Fruit fly (Drosophila melanogaster) whole organism, embryonic: ENCODE data around the gene CG13376.

ENCODE experiments used
- Bdp1 ChIP-seq: fragments of 200-800 bp; sonication (Bioruptor generic); optimal IDR thresholded peaks from 3 replicates; lab custom pipeline; 2016; ENCODE audit warnings: missing biosample characterization, missing genetic modification characterization
- CG10147 ChIP-seq: fragments of 200-800 bp; sonication (Bioruptor generic); optimal IDR thresholded peaks from 2 replicates; lab custom pipeline; 2019; ENCODE audit warnings: missing biosample characterization, mild to moderate bottlenecking, missing genetic modification characterization, moderate library complexity
- CG10267 ChIP-seq: fragments of 200-800 bp; sonication (Bioruptor generic); optimal IDR thresholded peaks from 2 replicates; lab custom pipeline; 2018; ENCODE audit warnings: missing biosample characterization, mild to moderate bottlenecking, missing genetic modification characterization, moderate library complexity
- CG10431 ChIP-seq: fragments of 200-800 bp; sonication (Bioruptor generic); optimal IDR thresholded peaks from 3 replicates; lab custom pipeline; 2018; ENCODE audit warnings: missing biosample characterization, mild to moderate bottlenecking, missing genetic modification characterization
- CG12104 ChIP-seq: fragments of 200-800 bp; sonication (Bioruptor generic); optimal IDR thresholded peaks from 3 replicates; lab custom pipeline; 2016; ENCODE audit warnings: missing biosample characterization, missing genetic modification characterization
- CG13894 ChIP-seq: fragments of 200-800 bp; sonication (Bioruptor generic); optimal IDR thresholded peaks from 3 replicates; lab custom pipeline; 2018; ENCODE audit warnings: missing biosample characterization, mild to moderate bottlenecking, missing genetic modification characterization, moderate library complexity
- CG15011 ChIP-seq: fragments of 200-800 bp; sonication (Bioruptor generic); optimal IDR thresholded peaks from 3 replicates; lab custom pipeline; 2018; ENCODE audit warnings: missing biosample characterization, mild to moderate bottlenecking, missing genetic modification characterization
- CG17359 ChIP-seq: fragments of 200-800 bp; sonication (Bioruptor generic); optimal IDR thresholded peaks from 3 replicates; lab custom pipeline; 2018; ENCODE audit warnings: missing biosample characterization, mild to moderate bottlenecking, missing genetic modification characterization, moderate library complexity
- CG17385 ChIP-seq: fragments of 200-800 bp; sonication (Bioruptor generic); optimal IDR thresholded peaks from 3 replicates; lab custom pipeline; 2018; ENCODE audit warnings: missing biosample characterization, mild to moderate bottlenecking, missing genetic modification characterization
- CG2199 ChIP-seq: fragments of 200-800 bp; sonication (Bioruptor generic); IDR thresholded peaks from 3 replicates; pipeline ENCODE4 v1.3.6; 2022; ENCODE audit warnings: missing biosample characterization, missing genetic modification characterization
- CG7745 ChIP-seq: fragments of 200-800 bp; sonication (Bioruptor generic); optimal IDR thresholded peaks from 2 replicates; lab custom pipeline; 2018; ENCODE audit warnings: missing biosample characterization, mild to moderate bottlenecking, missing genetic modification characterization, moderate library complexity
- CG7839 ChIP-seq: fragments of 200-800 bp; sonication (Bioruptor generic); optimal IDR thresholded peaks from 3 replicates; lab custom pipeline; 2018; ENCODE audit warnings: missing biosample characterization, mild to moderate bottlenecking, missing genetic modification characterization, moderate library complexity
- CG7963 ChIP-seq: fragments of 200-800 bp; sonication (Bioruptor generic); IDR thresholded peaks from 3 replicates; pipeline ENCODE4 v1.3.6; 2022; ENCODE audit warnings: missing biosample characterization, missing genetic modification characterization; ENCODE audit not compliant: partially characterized antibody
- CG8924 ChIP-seq: fragments of 200-800 bp; optimal IDR thresholded peaks from 3 replicates; lab custom pipeline; 2019; ENCODE audit warnings: missing biosample characterization, mild to moderate bottlenecking, missing genetic modification characterization, moderate library complexity
- Doc3 ChIP-seq: fragments of 200-800 bp; sonication (Bioruptor generic); IDR thresholded peaks from 3 replicates; pipeline ENCODE4 v1.3.6; 2022; ENCODE audit warnings: missing biosample characterization, missing genetic modification characterization; ENCODE audit not compliant: partially characterized antibody
- Dp ChIP-seq: fragments of 200-800 bp; sonication (Bioruptor generic); optimal IDR thresholded peaks from 2 replicates; lab custom pipeline; 2018; ENCODE audit warnings: missing biosample characterization, mild to moderate bottlenecking, missing genetic modification characterization, moderate library complexity
- Dref ChIP-seq: fragments of 200-800 bp; sonication (Bioruptor generic); IDR thresholded peaks from 2 replicates; pipeline ENCODE4 v1.3.6; 2022; ENCODE audit warnings: missing biosample characterization, missing genetic modification characterization
- HmgD ChIP-seq: fragments of 200-800 bp; sonication (Bioruptor generic); optimal IDR thresholded peaks from 3 replicates; lab custom pipeline; 2016; ENCODE audit warnings: missing biosample characterization, missing genetic modification characterization
- Hr51 ChIP-seq, 2 experiments: fragments of 200-800 bp; sonication (Bioruptor generic); optimal IDR thresholded peaks; 2 replicates in 1 of 2; 3 replicates in 1 of 2; lab custom pipeline; 2016 to 2018; ENCODE audit warnings: missing biosample characterization in 2 of 2, missing genetic modification characterization in 2 of 2, mild to moderate bottlenecking in 1 of 2, moderate library complexity in 1 of 2
- Opbp ChIP-seq: fragments of 200-800 bp; sonication (Bioruptor generic); IDR thresholded peaks from 3 replicates; pipeline ENCODE4 v1.3.6; 2022; ENCODE audit warnings: missing biosample characterization, missing genetic modification characterization; ENCODE audit not compliant: partially characterized antibody
- Pdp1 ChIP-seq, 2 experiments: fragments of 200-800 bp; sonication (Bioruptor generic); optimal IDR thresholded peaks; 3 replicates each; lab custom pipeline; 2016; ENCODE audit warnings: missing biosample characterization in 2 of 2, missing genetic modification characterization in 2 of 2, mild to moderate bottlenecking in 1 of 2, moderate library complexity in 1 of 2
- Sin3A ChIP-seq: fragments of >200 bp; optimal IDR thresholded peaks from 2 replicates; lab custom pipeline; 2018
- aop ChIP-seq: fragments of 200-800 bp; sonication (Bioruptor generic); IDR thresholded peaks from 2 replicates; pipeline ENCODE4 v1.3.6; 2022; ENCODE audit warnings: missing biosample characterization, missing genetic modification characterization
- bcd ChIP-seq: fragments of 200-800 bp; sonication (Bioruptor generic); optimal IDR thresholded peaks from 2 replicates; lab custom pipeline; 2017; ENCODE audit warnings: missing biosample characterization, mild to moderate bottlenecking, missing genetic modification characterization
- cg ChIP-seq: fragments of 200-800 bp; sonication (Bioruptor generic); optimal IDR thresholded peaks from 3 replicates; lab custom pipeline; 2019; ENCODE audit warnings: missing biosample characterization, mild to moderate bottlenecking, missing genetic modification characterization, moderate library complexity
- chinmo ChIP-seq: fragments of 200-800 bp; sonication (Bioruptor generic); IDR thresholded peaks from 4 replicates; pipeline ENCODE4 v1.3.6; 2022; ENCODE audit warnings: missing biosample characterization, missing genetic modification characterization; ENCODE audit not compliant: partially characterized antibody
- cwo ChIP-seq: fragments of 200-800 bp; sonication (Bioruptor generic); optimal IDR thresholded peaks from 3 replicates; lab custom pipeline; 2017; ENCODE audit warnings: missing biosample characterization, missing genetic modification characterization, mild to moderate bottlenecking, moderate library complexity, missing genetic modification reagents
- gfzf ChIP-seq: fragments of 200-800 bp; sonication (Bioruptor generic); optimal IDR thresholded peaks from 2 replicates; lab custom pipeline; 2016; ENCODE audit warnings: missing biosample characterization, mild to moderate bottlenecking, missing genetic modification characterization, moderate library complexity
- gsb-n ChIP-seq: fragments of 200-800 bp; sonication (Bioruptor generic); optimal IDR thresholded peaks from 3 replicates; lab custom pipeline; 2018; ENCODE audit warnings: missing biosample characterization, mild to moderate bottlenecking, missing genetic modification characterization
- h ChIP-seq: fragments of >200 bp; optimal IDR thresholded peaks from 2 replicates; lab custom pipeline; 2017
- hb ChIP-seq: fragments of 200-800 bp; sonication (Bioruptor generic); IDR thresholded peaks from 3 replicates; pipeline ENCODE4 v1.3.6; 2022; ENCODE audit warnings: missing biosample characterization, missing genetic modification characterization; ENCODE audit not compliant: partially characterized antibody
- hbn ChIP-seq: fragments of 200-800 bp; sonication (Bioruptor generic); IDR thresholded peaks from 2 replicates; pipeline ENCODE4 v1.3.6; 2022; ENCODE audit warnings: missing biosample characterization, missing genetic modification characterization; ENCODE audit not compliant: partially characterized antibody
- inv ChIP-seq: fragments of 200-800 bp; sonication (Bioruptor generic); IDR thresholded peaks from 2 replicates; pipeline ENCODE4 v1.3.6; 2022; ENCODE audit warnings: missing biosample characterization, missing genetic modification characterization; ENCODE audit not compliant: partially characterized antibody
- kni ChIP-seq: fragments of 200-800 bp; sonication (Bioruptor generic); optimal IDR thresholded peaks from 3 replicates; lab custom pipeline; 2017; ENCODE audit warnings: mild to moderate bottlenecking, missing biosample characterization, missing genetic modification reagents, missing genetic modification characterization
- knrl ChIP-seq: fragments of 200-800 bp; sonication (Bioruptor generic); IDR thresholded peaks from 3 replicates; pipeline ENCODE4 v1.3.6; 2022; ENCODE audit warnings: missing biosample characterization, missing genetic modification characterization; ENCODE audit not compliant: partially characterized antibody
- pros ChIP-seq: fragments of 200-800 bp; sonication (Bioruptor generic); optimal IDR thresholded peaks from 3 replicates; lab custom pipeline; 2019; ENCODE audit warnings: missing biosample characterization, mild to moderate bottlenecking, missing genetic modification characterization, moderate library complexity
- sd ChIP-seq: fragments of 200-800 bp; sonication (Bioruptor generic); optimal IDR thresholded peaks from 3 replicates; lab custom pipeline; 2018; ENCODE audit warnings: missing biosample characterization, mild to moderate bottlenecking, missing genetic modification characterization, moderate library complexity
- sqz ChIP-seq: fragments of 200-800 bp; sonication (Bioruptor generic); optimal IDR thresholded peaks from 3 replicates; lab custom pipeline; 2018; ENCODE audit warnings: missing biosample characterization, mild to moderate bottlenecking, missing genetic modification characterization
- tap ChIP-seq: fragments of 200-800 bp; optimal IDR thresholded peaks from 3 replicates; lab custom pipeline; 2019; ENCODE audit warnings: missing biosample characterization, mild to moderate bottlenecking, missing genetic modification characterization, moderate library complexity
- tna ChIP-seq: fragments of 200-800 bp; sonication (Bioruptor generic); IDR thresholded peaks from 2 replicates; pipeline ENCODE4 v1.3.6; 2022; ENCODE audit warnings: missing biosample characterization, missing genetic modification characterization; ENCODE audit not compliant: partially characterized antibody
- trem ChIP-seq: fragments of 200-800 bp; optimal IDR thresholded peaks from 3 replicates; lab custom pipeline; 2019; ENCODE audit warnings: missing biosample characterization, mild to moderate bottlenecking, missing genetic modification characterization, moderate library complexity
- trh ChIP-seq: fragments of 200-800 bp; sonication (Bioruptor generic); optimal IDR thresholded peaks from 2 replicates; lab custom pipeline; 2016; ENCODE audit warnings: missing biosample characterization, missing genetic modification characterization
- ttk ChIP-seq: fragments of 200-800 bp; sonication (Bioruptor generic); IDR thresholded peaks from 2 replicates; pipeline ENCODE4 v2.1.2; 2022; ENCODE audit warnings: missing biosample characterization, missing genetic modification characterization
- unc-4 ChIP-seq: fragments of 200-800 bp; sonication (Bioruptor generic); IDR thresholded peaks from 2 replicates; pipeline ENCODE4 v1.3.6; 2022; ENCODE audit warnings: missing biosample characterization, missing genetic modification characterization; ENCODE audit not compliant: partially characterized antibody
- vnd ChIP-seq: fragments of 200-800 bp; sonication (Bioruptor generic); IDR thresholded peaks from 3 replicates; pipeline ENCODE4 v1.3.6; 2022; ENCODE audit warnings: missing biosample characterization, missing genetic modification characterization; ENCODE audit not compliant: partially characterized antibody
- wek ChIP-seq: fragments of 200-800 bp; sonication (Bioruptor generic); optimal IDR thresholded peaks from 3 replicates; lab custom pipeline; 2018; ENCODE audit warnings: missing biosample characterization, mild to moderate bottlenecking, missing genetic modification characterization, moderate library complexity

CG13376 gene

dm6 chrX:293254-293653 lies 26.4 kb upstream of the CG13376 start (continued):
- no peak for TF ChIP-seq cwo
- no peak for TF ChIP-seq CG17385 (GFP tag; lab: Kevin White, UChicago)

- TF ChIP-seq CG17359 (tag; lab: Kevin White, UChicago) (no peak), trh (GFP tag; lab: Kevin White, UChicago) (no peak), cg (GFP tag; lab: Kevin White, UChicago) (peak; percentile 87), Pdp1 (GFP tag; optimal IDR thresholded peaks at IDR 0.05; lab: Kevin White, UChicago) (peak in 1 of 2 experiments; percentile 61), tna (peak; percentile 93), CG7963 (GFP tag; lab: Robert Waterston, UW) (peak; percentile 95), HmgD (GFP tag; lab: Kevin White, UChicago) (peak; percentile 53), Bdp1 (GFP tag; lab: Kevin White, UChicago) (no peak), CG10147 (no peak), wek (GFP tag; lab: Kevin White, UChicago) (peak; percentile 7), chinmo (GFP tag; lab: Robert Waterston, UW) (peak; percentile 97), hbn (GFP tag; lab: Robert Waterston, UW) (peak; percentile 90), CG12104 (GFP tag; lab: Kevin White, UChicago) (no peak), CG15011 (no peak), Hr51 (GFP tag; optimal IDR thresholded peaks at IDR 0.05; lab: Kevin White, UChicago) (no peak), Doc3 (GFP tag; lab: Robert Waterston, UW) (peak; percentile 90), bcd (GFP tag; lab: Kevin White, UChicago) (no peak), ttk (GFP tag; lab: Robert Waterston, UW) (no peak), Dref (peak; percentile 89), unc-4 (peak; percentile 91), inv (GFP tag; lab: Robert Waterston, UW) (peak; percentile 97), kni (GFP tag; lab: Kevin White, UChicago) (no peak), hb (GFP tag; lab: Robert Waterston, UW) (peak; percentile 96), Opbp (GFP tag; lab: Robert Waterston, UW) (peak; percentile 99), CG7745 (tag; lab: Kevin White, UChicago) (peak; percentile 65), Dp (GFP tag; lab: Kevin White, UChicago) (peak; percentile 80), aop (GFP tag; lab: Robert Waterston, UW) (no peak), CG10267 (tag; lab: Kevin White, UChicago) (peak; percentile 32), CG13894 (tag; lab: Kevin White, UChicago) (peak; percentile 39), CG10431 (GFP tag; lab: Kevin White, UChicago) (peak; percentile 96), trem (tag; lab: Kevin White, UChicago) (peak; percentile 72), gsb-n (peak; percentile 0), gfzf (GFP tag; lab: Kevin White, UChicago) (peak; percentile 84), tap (tag; lab: Kevin White, UChicago) (no peak), h (no peak), sqz (peak; percentile 77), CG8924 (tag; lab: Kevin White, UChicago) (peak; percentile 30), CG2199 (GFP tag; lab: Robert Waterston, UW) (peak; percentile 52; the same call in 1 of the 3 replicates), CG7839 (tag; lab: Kevin White, UChicago) (peak; percentile 4), Sin3A (lab: Kevin White, UChicago) (peak; percentile 63), pros (GFP tag; lab: Kevin White, UChicago) (no peak), sd (tag; lab: Kevin White, UChicago) (peak; percentile 92), vnd (GFP tag; lab: Robert Waterston, UW) (peak; percentile 95), knrl (GFP tag; lab: Robert Waterston, UW) (peak; percentile 97)
Observed at dm6 chrX:279097-279727, 12.4 kb upstream of the CG13376 start, which contains the start of the genes CG3777 and ewg. Gene CG3777 (plus strand): TSS chrX:279703. Gene ewg (minus strand): TSS chrX:279718.
